Fruit fly (Drosophila melanogaster) whole organism, adult: ENCODE measurements around the gene CG6432.
A peak's percentile ranks its signal among the peaks of the same experiment; 100 is the strongest.

Experiments
- CG11617 ChIP-seq: fragments of 200-800 bp; sonication (Bioruptor generic); optimal IDR thresholded peaks from 2 replicates; lab custom pipeline; 2017; ENCODE audit warnings: mild to moderate bottlenecking, missing biosample characterization, missing genetic modification reagents, missing genetic modification characterization
- CG12768 ChIP-seq: fragments of 200-800 bp; sonication (Bioruptor generic); optimal IDR thresholded peaks from 2 replicates; lab custom pipeline; 2017; ENCODE audit warnings: missing biosample characterization, missing genetic modification characterization, mild to moderate bottlenecking, moderate library complexity, missing genetic modification reagents
- CG14711 ChIP-seq: fragments of 200-800 bp; sonication (Bioruptor generic); optimal IDR thresholded peaks from 2 replicates; lab custom pipeline; 2018; ENCODE audit warnings: missing biosample characterization, mild to moderate bottlenecking, missing genetic modification characterization, moderate library complexity
- CG1620 ChIP-seq: fragments of 200-800 bp; sonication (Bioruptor generic); optimal IDR thresholded peaks from 2 replicates; lab custom pipeline; 2016; ENCODE audit warnings: missing biosample characterization, missing genetic modification characterization
- CG33017 ChIP-seq: fragments of 200-800 bp; sonication (Bioruptor generic); optimal IDR thresholded peaks from 2 replicates; lab custom pipeline; 2018; ENCODE audit warnings: missing biosample characterization, mild to moderate bottlenecking, missing genetic modification characterization, moderate library complexity
- CG5204 ChIP-seq: fragments of 200-800 bp; sonication (Bioruptor generic); optimal IDR thresholded peaks from 2 replicates; lab custom pipeline; 2016; ENCODE audit warnings: missing biosample characterization, missing genetic modification characterization
- CG7045 ChIP-seq: fragments of 200-800 bp; sonication (Bioruptor generic); optimal IDR thresholded peaks from 2 replicates; lab custom pipeline; 2017; ENCODE audit warnings: missing biosample characterization, mild to moderate bottlenecking, missing genetic modification characterization
- CG7101 ChIP-seq: fragments of 200-800 bp; sonication (Bioruptor generic); optimal IDR thresholded peaks from 2 replicates; lab custom pipeline; 2018; ENCODE audit warnings: missing biosample characterization, mild to moderate bottlenecking, missing genetic modification characterization, moderate library complexity
- Clk ChIP-seq: fragments of 200-800 bp; sonication (Bioruptor generic); optimal IDR thresholded peaks from 2 replicates; lab custom pipeline; 2017; ENCODE audit warnings: missing biosample characterization, missing genetic modification characterization
- Crg-1 ChIP-seq: fragments of 200-800 bp; sonication (Bioruptor generic); optimal IDR thresholded peaks from 2 replicates; lab custom pipeline; 2016; ENCODE audit warnings: missing biosample characterization, missing genetic modification characterization
- Hr96 ChIP-seq: fragments of 200-800 bp; sonication (Bioruptor generic); optimal IDR thresholded peaks from 2 replicates; lab custom pipeline; 2016; ENCODE audit warnings: missing biosample characterization, missing genetic modification characterization
- Mnt ChIP-seq: fragments of 200-800 bp; sonication (Bioruptor generic); optimal IDR thresholded peaks from 2 replicates; lab custom pipeline; 2016; ENCODE audit warnings: missing biosample characterization, mild to moderate bottlenecking, missing genetic modification characterization
- bab1 ChIP-seq: fragments of 200-800 bp; sonication (Bioruptor generic); optimal IDR thresholded peaks from 3 replicates; lab custom pipeline; 2019; ENCODE audit warnings: missing biosample characterization, mild to moderate bottlenecking, missing genetic modification characterization, moderate library complexity
- cic ChIP-seq: fragments of 200-800 bp; sonication (Bioruptor generic); optimal IDR thresholded peaks from 2 replicates; lab custom pipeline; 2017; ENCODE audit warnings: missing biosample characterization, mild to moderate bottlenecking, missing genetic modification characterization, moderate library complexity
- cnc ChIP-seq, 2 experiments: fragments of >200 bp; optimal IDR thresholded peaks; 2 replicates each; lab custom pipeline; 2017
- kay ChIP-seq: fragments of 200-800 bp; sonication (Bioruptor generic); peaks from one replicate; lab custom pipeline; 2016; ENCODE audit warnings: missing biosample characterization, missing genetic modification characterization, borderline replicate concordance
- ovo ChIP-seq: fragments of 200-800 bp; sonication (Bioruptor generic); optimal IDR thresholded peaks from 2 replicates; lab custom pipeline; 2016; ENCODE audit warnings: missing biosample characterization, missing genetic modification characterization
- pad ChIP-seq: fragments of 200-800 bp; sonication (Bioruptor generic); optimal IDR thresholded peaks from 3 replicates; lab custom pipeline; 2017; ENCODE audit warnings: missing biosample characterization, missing genetic modification characterization, mild to moderate bottlenecking, moderate library complexity, missing genetic modification reagents
- tj ChIP-seq: fragments of 200-800 bp; sonication (Bioruptor generic); optimal IDR thresholded peaks from 3 replicates; lab custom pipeline; 2017; ENCODE audit warnings: missing biosample characterization, mild to moderate bottlenecking, missing genetic modification characterization, moderate library complexity
- toe ChIP-seq: fragments of 200-800 bp; sonication (Bioruptor generic); optimal IDR thresholded peaks from 2 replicates; lab custom pipeline; 2016; ENCODE audit warnings: missing biosample characterization, missing genetic modification characterization

The CG6432 gene

dm6 chr3R:24303060-24303459, 33.7 kb upstream of the CG6432 start:
- TF ChIP-seq CG7101 (no peak), bab1 (GFP tag; lab: Kevin White, UChicago) (peak; percentile 44), cnc (optimal IDR thresholded peaks at IDR 0.05; lab: Kevin White, UChicago) (no peak)

dm6 chr3R:24318217-24319082, 18.3 kb upstream of the CG6432 start, which contains the start of the genes Nab2 and BRWD3:
Gene Nab2, minus strand, starts transcription at chr3R:24318419.
Gene BRWD3, plus strand, starts transcription at chr3R:24319000.
- TF ChIP-seq toe, result peak; percentile 79
- TF ChIP-seq CG11617 (GFP tag; lab: Kevin White, UChicago), result peak; percentile 46
- peak; percentile 52 for TF ChIP-seq CG7045 (GFP tag; lab: Kevin White, UChicago)
- no peak for TF ChIP-seq CG5204 (GFP tag; lab: Kevin White, UChicago)
- no peak for TF ChIP-seq cnc (optimal IDR thresholded peaks at IDR 0.05; lab: Kevin White, UChicago)
- peak; percentile 16 for TF ChIP-seq bab1 (GFP tag; lab: Kevin White, UChicago)
- no peak for TF ChIP-seq Crg-1
- TF ChIP-seq tj (GFP tag; lab: Kevin White, UChicago), result peak; percentile 43
- peak; percentile 43 for TF ChIP-seq CG1620
- peak; percentile 87 for TF ChIP-seq kay
- TF ChIP-seq CG14711 (tag; lab: Kevin White, UChicago), result no peak
- peak; percentile 20 for TF ChIP-seq Mnt (GFP tag; lab: Kevin White, UChicago)
- TF ChIP-seq Clk (GFP tag; lab: Kevin White, UChicago), result no peak
- TF ChIP-seq CG7101, result peak; percentile 62
- peak; percentile 37 for TF ChIP-seq CG12768 (GFP tag; lab: Kevin White, UChicago)
- peak; percentile 9 for TF ChIP-seq Hr96

- TF ChIP-seq Clk (GFP tag; lab: Kevin White, UChicago) (no peak), CG12768 (GFP tag; lab: Kevin White, UChicago) (no peak), Mnt (GFP tag; lab: Kevin White, UChicago) (no peak), CG33017 (tag; lab: Kevin White, UChicago) (no peak), Crg-1 (no peak), CG14711 (tag; lab: Kevin White, UChicago) (no peak), CG11617 (GFP tag; lab: Kevin White, UChicago) (no peak)
Measured at dm6 chr3R:24319083-24319381, 17.7 kb upstream of the CG6432 start.

dm6 chr3R:24319632-24320341, 16.9 kb upstream of the CG6432 start:
- no peak for TF ChIP-seq Hr96
- TF ChIP-seq Clk (GFP tag; lab: Kevin White, UChicago), result no peak
- peak; percentile 58 for TF ChIP-seq tj (GFP tag; lab: Kevin White, UChicago)
- TF ChIP-seq cic, result no peak
- TF ChIP-seq toe, result no peak
- TF ChIP-seq CG11617 (GFP tag; lab: Kevin White, UChicago), result no peak
- TF ChIP-seq CG12768 (GFP tag; lab: Kevin White, UChicago), result peak; percentile 39
- peak; percentile 70 for TF ChIP-seq Mnt (GFP tag; lab: Kevin White, UChicago)
- no peak for TF ChIP-seq CG5204 (GFP tag; lab: Kevin White, UChicago)
- no peak for TF ChIP-seq CG1620
- TF ChIP-seq kay, result peak; percentile 97

dm6 chr3R:24320342-24320711, 16.4 kb upstream of the CG6432 start:
- peak; percentile 42 for TF ChIP-seq Mnt (GFP tag; lab: Kevin White, UChicago)
- peak; percentile 5 for TF ChIP-seq CG12768 (GFP tag; lab: Kevin White, UChicago)
- no peak for TF ChIP-seq bab1 (GFP tag; lab: Kevin White, UChicago)

dm6 chr3R:24333182-24333808, 3.4 kb upstream of the CG6432 start, which contains the start of the genes Rrp5 and Dis3:
Gene Rrp5, minus strand, starts transcription at chr3R:24333316.
Gene Dis3, plus strand, starts transcription at chr3R:24333433.
- TF ChIP-seq CG1620, result peak; percentile 20
- no peak for TF ChIP-seq CG5204 (GFP tag; lab: Kevin White, UChicago)
- TF ChIP-seq cnc (optimal IDR thresholded peaks at IDR 0.05; lab: Kevin White, UChicago), result no peak
- no peak for TF ChIP-seq Hr96
- TF ChIP-seq cic, result peak; percentile 30
- no peak for TF ChIP-seq CG7101
- TF ChIP-seq CG33017 (tag; lab: Kevin White, UChicago), result no peak
- TF ChIP-seq CG11617 (GFP tag; lab: Kevin White, UChicago), result peak; percentile 15
- peak; percentile 4 for TF ChIP-seq bab1 (GFP tag; lab: Kevin White, UChicago)
- TF ChIP-seq pad (GFP tag; lab: Kevin White, UChicago), result peak; percentile 11
- TF ChIP-seq Mnt (GFP tag; lab: Kevin White, UChicago), result peak; percentile 99
- no peak for TF ChIP-seq tj (GFP tag; lab: Kevin White, UChicago)
- TF ChIP-seq CG14711 (tag; lab: Kevin White, UChicago), result no peak
- no peak for TF ChIP-seq CG7045 (GFP tag; lab: Kevin White, UChicago)
- no peak for TF ChIP-seq toe
- no peak for TF ChIP-seq Crg-1
- no peak for TF ChIP-seq CG12768 (GFP tag; lab: Kevin White, UChicago)
- TF ChIP-seq kay, result no peak
- peak; percentile 16 for TF ChIP-seq ovo (GFP tag; lab: Kevin White, UChicago)
- no peak for TF ChIP-seq Clk (GFP tag; lab: Kevin White, UChicago)
